Fruit fly (Drosophila melanogaster) whole organism, adult: Measurements from ENCODE around the gene VhaM9.7-c.
A peak's percentile ranks its signal among the peaks of the same experiment; 100 is the strongest.

ENCODE experiments used
- CG11617 ChIP-seq: fragments of 200-800 bp; sonication (Bioruptor generic); optimal IDR thresholded peaks from 2 replicates; lab custom pipeline; 2017; ENCODE audit warnings: mild to moderate bottlenecking, missing biosample characterization, missing genetic modification reagents, missing genetic modification characterization
- CG12768 ChIP-seq: fragments of 200-800 bp; sonication (Bioruptor generic); optimal IDR thresholded peaks from 2 replicates; lab custom pipeline; 2017; ENCODE audit warnings: missing biosample characterization, missing genetic modification characterization, mild to moderate bottlenecking, moderate library complexity, missing genetic modification reagents
- CG14711 ChIP-seq: fragments of 200-800 bp; sonication (Bioruptor generic); optimal IDR thresholded peaks from 2 replicates; lab custom pipeline; 2018; ENCODE audit warnings: missing biosample characterization, mild to moderate bottlenecking, missing genetic modification characterization, moderate library complexity
- CG1620 ChIP-seq: fragments of 200-800 bp; sonication (Bioruptor generic); optimal IDR thresholded peaks from 2 replicates; lab custom pipeline; 2016; ENCODE audit warnings: missing biosample characterization, missing genetic modification characterization
- CG33017 ChIP-seq: fragments of 200-800 bp; sonication (Bioruptor generic); optimal IDR thresholded peaks from 2 replicates; lab custom pipeline; 2018; ENCODE audit warnings: missing biosample characterization, mild to moderate bottlenecking, missing genetic modification characterization, moderate library complexity
- CG5204 ChIP-seq: fragments of 200-800 bp; sonication (Bioruptor generic); optimal IDR thresholded peaks from 2 replicates; lab custom pipeline; 2016; ENCODE audit warnings: missing biosample characterization, missing genetic modification characterization
- CG7045 ChIP-seq: fragments of 200-800 bp; sonication (Bioruptor generic); optimal IDR thresholded peaks from 2 replicates; lab custom pipeline; 2017; ENCODE audit warnings: missing biosample characterization, mild to moderate bottlenecking, missing genetic modification characterization
- CG7101 ChIP-seq: fragments of 200-800 bp; sonication (Bioruptor generic); optimal IDR thresholded peaks from 2 replicates; lab custom pipeline; 2018; ENCODE audit warnings: missing biosample characterization, mild to moderate bottlenecking, missing genetic modification characterization, moderate library complexity
- Clk ChIP-seq: fragments of 200-800 bp; sonication (Bioruptor generic); optimal IDR thresholded peaks from 2 replicates; lab custom pipeline; 2017; ENCODE audit warnings: missing biosample characterization, missing genetic modification characterization
- Crg-1 ChIP-seq: fragments of 200-800 bp; sonication (Bioruptor generic); optimal IDR thresholded peaks from 2 replicates; lab custom pipeline; 2016; ENCODE audit warnings: missing biosample characterization, missing genetic modification characterization
- Hr96 ChIP-seq: fragments of 200-800 bp; sonication (Bioruptor generic); optimal IDR thresholded peaks from 2 replicates; lab custom pipeline; 2016; ENCODE audit warnings: missing biosample characterization, missing genetic modification characterization
- Mnt ChIP-seq: fragments of 200-800 bp; sonication (Bioruptor generic); optimal IDR thresholded peaks from 2 replicates; lab custom pipeline; 2016; ENCODE audit warnings: missing biosample characterization, mild to moderate bottlenecking, missing genetic modification characterization
- bab1 ChIP-seq: fragments of 200-800 bp; sonication (Bioruptor generic); optimal IDR thresholded peaks from 3 replicates; lab custom pipeline; 2019; ENCODE audit warnings: missing biosample characterization, mild to moderate bottlenecking, missing genetic modification characterization, moderate library complexity
- cic ChIP-seq: fragments of 200-800 bp; sonication (Bioruptor generic); optimal IDR thresholded peaks from 2 replicates; lab custom pipeline; 2017; ENCODE audit warnings: missing biosample characterization, mild to moderate bottlenecking, missing genetic modification characterization, moderate library complexity
- cnc ChIP-seq, 2 experiments: fragments of >200 bp; optimal IDR thresholded peaks; 2 replicates each; lab custom pipeline; 2017
- kay ChIP-seq: fragments of 200-800 bp; sonication (Bioruptor generic); peaks from one replicate; lab custom pipeline; 2016; ENCODE audit warnings: missing biosample characterization, missing genetic modification characterization, borderline replicate concordance
- ovo ChIP-seq: fragments of 200-800 bp; sonication (Bioruptor generic); optimal IDR thresholded peaks from 2 replicates; lab custom pipeline; 2016; ENCODE audit warnings: missing biosample characterization, missing genetic modification characterization
- pad ChIP-seq: fragments of 200-800 bp; sonication (Bioruptor generic); optimal IDR thresholded peaks from 3 replicates; lab custom pipeline; 2017; ENCODE audit warnings: missing biosample characterization, missing genetic modification characterization, mild to moderate bottlenecking, moderate library complexity, missing genetic modification reagents
- tj ChIP-seq: fragments of 200-800 bp; sonication (Bioruptor generic); optimal IDR thresholded peaks from 3 replicates; lab custom pipeline; 2017; ENCODE audit warnings: missing biosample characterization, mild to moderate bottlenecking, missing genetic modification characterization, moderate library complexity
- toe ChIP-seq: fragments of 200-800 bp; sonication (Bioruptor generic); optimal IDR thresholded peaks from 2 replicates; lab custom pipeline; 2016; ENCODE audit warnings: missing biosample characterization, missing genetic modification characterization

VhaM9.7-c gene

DNA sequence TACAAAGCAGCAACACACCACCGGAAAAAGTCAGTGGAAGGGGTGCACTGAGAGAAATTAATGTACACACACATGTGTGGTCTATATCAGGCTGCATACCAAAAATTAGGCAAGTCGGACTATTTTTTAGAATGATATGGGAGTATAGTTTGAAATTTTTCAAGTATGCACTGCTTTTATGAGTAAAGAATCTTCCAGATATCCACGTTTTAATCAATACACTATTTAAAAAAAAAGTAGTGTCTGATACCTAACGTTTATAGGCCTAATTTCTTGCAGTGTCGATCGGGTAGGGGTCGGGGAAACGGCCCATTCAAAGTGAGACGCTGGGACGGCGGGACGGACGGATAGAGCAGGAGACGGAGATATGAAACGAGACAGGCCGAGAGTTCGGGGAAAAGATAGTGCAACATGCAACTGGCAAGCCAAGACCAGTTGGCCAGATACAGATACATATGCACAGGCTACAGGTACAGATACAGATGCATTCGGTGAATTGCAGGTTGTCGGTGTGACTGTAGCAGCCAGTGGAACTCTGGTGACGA is 43.8 kb upstream of the VhaM9.7-c start:
- TF ChIP-seq CG1620 (GFP tag; lab: Kevin White, UChicago): no peak
- peak; percentile 43 for TF ChIP-seq Hr96
- TF ChIP-seq CG12768: no peak
- peak; percentile 4 for TF ChIP-seq CG7101
- TF ChIP-seq kay (GFP tag; lab: Kevin White, UChicago): no peak
- peak; percentile 3 for TF ChIP-seq tj (GFP tag; lab: Kevin White, UChicago)
- no peak for TF ChIP-seq Clk (GFP tag; lab: Kevin White, UChicago)
- TF ChIP-seq pad: peak; percentile 12
- no peak for TF ChIP-seq Crg-1 (GFP tag; lab: Kevin White, UChicago)
- TF ChIP-seq bab1 (GFP tag; lab: Kevin White, UChicago): peak; percentile 2
- no peak for TF ChIP-seq CG7045 (GFP tag; lab: Kevin White, UChicago)

DNA sequence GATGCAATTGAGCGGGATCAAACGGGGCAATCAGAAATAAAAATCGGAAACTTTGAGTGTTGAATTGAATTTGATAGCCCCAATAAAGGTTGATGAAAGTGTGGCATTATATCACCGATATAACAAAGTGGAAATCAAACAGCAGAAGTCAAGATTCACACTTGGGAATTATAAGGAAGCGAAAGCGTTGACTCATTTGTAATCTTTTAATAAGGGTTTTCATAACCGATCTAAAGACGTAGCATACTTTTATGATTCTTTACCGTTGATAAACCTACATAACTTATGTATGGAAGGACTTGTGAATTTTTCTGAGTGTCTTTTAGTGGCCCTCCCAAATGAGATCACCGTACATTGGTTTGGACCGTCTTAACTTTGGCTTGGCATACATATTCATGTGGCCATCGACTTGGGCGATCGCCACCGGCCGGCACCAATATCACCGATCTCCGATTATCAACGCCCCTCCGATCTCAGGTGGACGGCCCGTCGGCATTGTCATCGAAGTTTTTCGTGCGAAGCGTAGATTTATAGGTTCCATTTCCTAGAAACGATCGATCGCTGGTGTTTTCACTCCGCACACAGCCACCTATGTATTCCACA is 42.8 kb upstream of the VhaM9.7-c start:
- TF ChIP-seq cnc (optimal IDR thresholded peaks at IDR 0.05; lab: Kevin White, UChicago) (no peak), CG33017 (no peak), bab1 (GFP tag; lab: Kevin White, UChicago) (no peak), CG14711 (tag; lab: Kevin White, UChicago) (no peak), CG7101 (no peak), Clk (GFP tag; lab: Kevin White, UChicago) (no peak), CG12768 (no peak), Mnt (GFP tag; lab: Kevin White, UChicago) (no peak), cic (GFP tag; lab: Kevin White, UChicago) (no peak), CG1620 (GFP tag; lab: Kevin White, UChicago) (no peak), tj (GFP tag; lab: Kevin White, UChicago) (no peak), CG7045 (GFP tag; lab: Kevin White, UChicago) (no peak), CG11617 (GFP tag; lab: Kevin White, UChicago) (no peak), Crg-1 (GFP tag; lab: Kevin White, UChicago) (no peak), Hr96 (no peak), CG5204 (no peak)

DNA sequence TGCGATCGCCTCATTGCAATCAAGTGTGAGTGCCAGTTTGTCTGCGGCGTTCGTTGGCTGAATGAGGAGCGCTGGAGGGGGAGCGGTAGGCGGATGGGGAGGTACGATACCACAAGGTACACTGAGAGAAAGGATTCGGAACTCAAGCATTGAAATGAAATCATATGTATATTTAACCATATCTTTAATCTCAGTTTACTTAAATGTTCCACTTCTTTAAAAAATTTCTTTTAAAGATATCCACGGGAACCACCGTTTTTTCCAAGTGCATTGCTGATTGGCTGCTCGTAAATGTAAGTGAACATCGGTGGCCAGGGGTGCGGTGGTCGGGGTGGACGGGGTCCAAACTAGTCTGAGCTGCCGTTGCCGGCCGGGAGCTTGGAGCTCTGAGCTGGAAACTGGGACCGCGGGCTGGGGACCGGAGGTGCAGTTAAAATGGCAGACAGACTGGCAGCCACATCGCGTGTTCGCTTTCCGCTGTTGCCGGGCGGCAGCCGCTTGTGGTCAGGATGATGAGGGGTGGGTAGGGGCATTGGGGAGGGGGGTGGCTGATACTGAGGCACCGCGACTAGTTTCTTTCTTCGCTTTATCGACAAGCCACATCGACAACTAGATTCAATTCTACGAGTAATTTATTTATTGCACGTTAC is 41.6 kb upstream of the VhaM9.7-c start:
- peak; percentile 85 for TF ChIP-seq CG7045 (GFP tag; lab: Kevin White, UChicago)
- peak; percentile 54 for TF ChIP-seq CG1620 (GFP tag; lab: Kevin White, UChicago)
- TF ChIP-seq toe (GFP tag; lab: Kevin White, UChicago): peak; percentile 86
- TF ChIP-seq CG33017: peak; percentile 85
- TF ChIP-seq ovo: no peak
- TF ChIP-seq CG5204: peak; percentile 86
- peak; percentile 91 for TF ChIP-seq CG12768
- TF ChIP-seq Hr96: peak; percentile 79
- no peak for TF ChIP-seq cnc (optimal IDR thresholded peaks at IDR 0.05; lab: Kevin White, UChicago)
- TF ChIP-seq tj (GFP tag; lab: Kevin White, UChicago): peak; percentile 47
- peak; percentile 53 for TF ChIP-seq pad
- peak; percentile 60 for TF ChIP-seq CG11617 (GFP tag; lab: Kevin White, UChicago)
- TF ChIP-seq cic (GFP tag; lab: Kevin White, UChicago): peak; percentile 26
- no peak for TF ChIP-seq Crg-1 (GFP tag; lab: Kevin White, UChicago)
- TF ChIP-seq bab1 (GFP tag; lab: Kevin White, UChicago): peak; percentile 27
- TF ChIP-seq CG14711 (tag; lab: Kevin White, UChicago): peak; percentile 65
- no peak for TF ChIP-seq kay (GFP tag; lab: Kevin White, UChicago)
- TF ChIP-seq Clk (GFP tag; lab: Kevin White, UChicago): peak; percentile 73
- TF ChIP-seq Mnt (GFP tag; lab: Kevin White, UChicago): no peak
- TF ChIP-seq CG7101: peak; percentile 81

dm6 chr3L:4227164-4227563 is 40.5 kb upstream of the VhaM9.7-c start, which contains the start of gene CG46460:
Gene CG46460, minus strand, starts transcription at chr3L:4227302.
- TF ChIP-seq Mnt (GFP tag; lab: Kevin White, UChicago) (no peak), toe (GFP tag; lab: Kevin White, UChicago) (no peak), ovo (no peak), CG7045 (GFP tag; lab: Kevin White, UChicago) (no peak), CG7101 (no peak), bab1 (GFP tag; lab: Kevin White, UChicago) (peak; percentile 3), CG33017 (no peak), Clk (GFP tag; lab: Kevin White, UChicago) (peak; percentile 15), CG5204 (no peak), cnc (optimal IDR thresholded peaks at IDR 0.05; lab: Kevin White, UChicago) (no peak), Crg-1 (GFP tag; lab: Kevin White, UChicago) (no peak), cic (GFP tag; lab: Kevin White, UChicago) (peak; percentile 18), tj (GFP tag; lab: Kevin White, UChicago) (peak; percentile 25), Hr96 (peak; percentile 48)

DNA sequence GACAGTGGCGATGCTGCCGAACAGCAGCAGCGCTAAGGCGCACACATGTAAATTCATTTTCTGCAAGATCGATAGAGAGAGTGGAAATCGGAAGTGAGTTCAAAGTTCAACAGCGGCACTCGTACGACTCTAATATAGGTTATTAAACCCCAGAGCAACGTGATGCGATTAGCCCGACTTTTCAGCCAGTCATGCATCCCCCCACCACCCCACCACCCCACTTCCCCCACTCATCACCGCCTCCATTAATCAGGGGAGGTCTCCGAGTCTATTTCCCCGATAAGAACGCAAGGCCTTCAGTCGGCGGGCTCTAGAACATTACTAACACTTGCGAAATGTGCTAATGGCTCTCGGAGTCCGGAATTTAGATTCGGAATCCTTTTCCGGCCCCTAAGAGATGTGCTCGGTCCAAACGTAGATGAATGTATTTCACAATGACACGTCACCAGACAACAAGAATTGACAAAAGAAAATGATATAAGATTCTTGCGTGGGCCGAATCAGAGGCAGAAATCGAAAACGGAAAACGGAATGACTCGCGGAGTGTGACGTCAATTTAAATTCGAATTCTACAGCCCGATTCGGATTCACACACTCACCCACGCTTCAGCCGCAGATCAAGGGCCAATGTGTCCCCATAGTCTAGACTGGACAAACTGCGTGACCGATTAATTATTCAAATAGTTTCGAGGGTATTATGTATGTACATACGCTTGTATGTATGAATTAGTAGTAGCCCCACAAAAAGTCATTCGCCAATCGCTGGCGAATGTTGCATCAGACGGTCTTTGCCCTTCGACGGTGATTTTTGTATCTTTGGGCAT is 39.2 kb upstream of the VhaM9.7-c start:
- peak; percentile 9 for TF ChIP-seq tj (GFP tag; lab: Kevin White, UChicago)
- TF ChIP-seq Mnt (GFP tag; lab: Kevin White, UChicago): no peak
- TF ChIP-seq cnc (optimal IDR thresholded peaks at IDR 0.05; lab: Kevin White, UChicago): peak; percentile 79 to 89
- TF ChIP-seq Hr96: no peak
- no peak for TF ChIP-seq CG33017
- peak; percentile 74 for TF ChIP-seq cic (GFP tag; lab: Kevin White, UChicago)
- no peak for TF ChIP-seq CG1620 (GFP tag; lab: Kevin White, UChicago)
- TF ChIP-seq bab1 (GFP tag; lab: Kevin White, UChicago): no peak
- peak; percentile 25 for TF ChIP-seq CG12768
- TF ChIP-seq kay (GFP tag; lab: Kevin White, UChicago): peak; percentile 44
- TF ChIP-seq pad: no peak
- TF ChIP-seq ovo: no peak
